Worm (Caenorhabditis elegans) whole organism, L1 larva: ENCODE data around the gene Y11D7A.9.

Experiments
- F16B12.6 ChIP-seq: fragments of 150-350 bp; optimal IDR thresholded peaks from 2 replicates; lab custom pipeline; 2014; ENCODE audit warnings: missing biosample characterization, missing genetic modification characterization
- alr-1 ChIP-seq: fragments of 200-800 bp; sonication (Bioruptor generic); optimal IDR thresholded peaks from 2 replicates; lab custom pipeline; 2018; ENCODE audit warnings: borderline replicate concordance, mild to moderate bottlenecking, missing genetic modification characterization, missing compliant biosample characterization
- aly-2 ChIP-seq: fragments of 150-350 bp; optimal IDR thresholded peaks from 2 replicates; lab custom pipeline; 2014; ENCODE audit warnings: missing biosample characterization, missing genetic modification characterization
- ama-1 ChIP-seq: fragments of 150-350 bp; optimal IDR thresholded peaks from 2 replicates; lab custom pipeline; 2014
- blmp-1 ChIP-seq: fragments of 150-350 bp; optimal IDR thresholded peaks from 2 replicates; lab custom pipeline; 2014; ENCODE audit warnings: missing biosample characterization, missing genetic modification characterization
- ceh-82 ChIP-seq, 3 experiments: fragments of 150-350 bp in 1 of 3; sonication (generic microtip) in 2 of 3; optimal IDR thresholded peaks; 2 replicates each; lab custom pipeline; 2014 to 2017; ENCODE audit warnings: missing biosample characterization in 3 of 3, missing genetic modification characterization in 3 of 3
- ceh-90 ChIP-seq: sonication (generic microtip); optimal IDR thresholded peaks from 2 replicates; lab custom pipeline; 2016; ENCODE audit warnings: missing genetic modification characterization, missing compliant biosample characterization
- dpl-1 ChIP-seq, 3 experiments: fragments of 150-350 bp in 2 of 3; sonication (generic microtip) in 1 of 3; optimal IDR thresholded peaks; 2 replicates each; lab custom pipeline; 2014 to 2017; ENCODE audit warnings: missing biosample characterization in 3 of 3, missing genetic modification characterization in 3 of 3, missing genetic modification reagents in 3 of 3
- dsc-1 ChIP-seq: sonication (generic microtip); optimal IDR thresholded peaks from 2 replicates; lab custom pipeline; 2016; ENCODE audit warnings: mild to moderate bottlenecking, missing genetic modification characterization, missing compliant biosample characterization
- efl-3 ChIP-seq: fragments of 200-800 bp; sonication (Bioruptor generic); optimal IDR thresholded peaks from 2 replicates; lab custom pipeline; 2018; ENCODE audit warnings: mild to moderate bottlenecking, missing genetic modification characterization, missing compliant biosample characterization
- egl-13 ChIP-seq: sonication (generic microtip); optimal IDR thresholded peaks from 2 replicates; lab custom pipeline; 2016; ENCODE audit warnings: missing genotype, missing genetic modification reagents, missing genetic modification characterization, missing compliant biosample characterization
- ets-5 ChIP-seq: fragments of 200-800 bp; sonication (Bioruptor generic); IDR thresholded peaks from 2 replicates; pipeline ENCODE4 v1.3.6; 2022; ENCODE audit warnings: missing genetic modification characterization, missing compliant biosample characterization
- fkh-10 ChIP-seq: sonication (generic microtip); optimal IDR thresholded peaks from 2 replicates; lab custom pipeline; 2017; ENCODE audit warnings: missing biosample characterization, missing genetic modification reagents, missing genetic modification characterization
- hpl-2 ChIP-seq: fragments of 150-350 bp; optimal IDR thresholded peaks from 2 replicates; lab custom pipeline; 2014; ENCODE audit warnings: missing biosample characterization, missing genetic modification reagents, missing genetic modification characterization
- irx-1 ChIP-seq: sonication (generic microtip); optimal IDR thresholded peaks from 2 replicates; lab custom pipeline; 2016; ENCODE audit warnings: missing genetic modification characterization, missing compliant biosample characterization
- jun-1 ChIP-seq: fragments of 150-350 bp; optimal IDR thresholded peaks from 2 replicates; lab custom pipeline; 2014; ENCODE audit warnings: missing biosample characterization, missing genetic modification reagents, missing genetic modification characterization
- lin-14 ChIP-seq: fragments of 200-800 bp; sonication (Bioruptor generic); optimal IDR thresholded peaks from 2 replicates; lab custom pipeline; 2018; ENCODE audit warnings: mild to moderate bottlenecking, missing genetic modification characterization, moderate library complexity, missing compliant biosample characterization
- lir-3 ChIP-seq: sonication (generic microtip); optimal IDR thresholded peaks from 2 replicates; lab custom pipeline; 2016; ENCODE audit warnings: mild to moderate bottlenecking, missing genetic modification characterization, moderate library complexity, missing compliant biosample characterization; ENCODE audit not compliant: poor library complexity
- lsy-2 ChIP-seq, 2 experiments: fragments of 150-350 bp; optimal IDR thresholded peaks; 2 replicates each; lab custom pipeline; 2014; ENCODE audit warnings: missing biosample characterization in 2 of 2, missing genetic modification characterization in 2 of 2
- mab-9 ChIP-seq: fragments of 200-800 bp; sonication (Bioruptor generic); IDR thresholded peaks from 2 replicates; pipeline ENCODE4 v1.3.6; 2022; ENCODE audit warnings: missing genetic modification reagents, missing genetic modification characterization, missing compliant biosample characterization
- mdl-1 ChIP-seq, 2 experiments: fragments of 150-350 bp; optimal IDR thresholded peaks; 2 replicates each; lab custom pipeline; 2014 to 2017; ENCODE audit warnings: missing biosample characterization in 2 of 2, missing genetic modification characterization in 2 of 2, inconsistent platforms in 1 of 2
- nhr-12 ChIP-seq: sonication (generic microtip); optimal IDR thresholded peaks from 2 replicates; lab custom pipeline; 2017; ENCODE audit warnings: missing biosample characterization, missing genetic modification characterization
- nhr-19 ChIP-seq: fragments of 200-800 bp; sonication (Bioruptor generic); conservative IDR thresholded peaks from 2 replicates; pipeline ENCODE4 v1.3.6; 2022; ENCODE audit warnings: missing genetic modification characterization, missing compliant biosample characterization
- nhr-237 ChIP-seq: fragments of 150-350 bp; optimal IDR thresholded peaks from 2 replicates; lab custom pipeline; 2014; ENCODE audit warnings: missing biosample characterization, missing genetic modification characterization
- nhr-28 ChIP-seq: fragments of 150-350 bp; optimal IDR thresholded peaks from 2 replicates; lab custom pipeline; 2014; ENCODE audit warnings: missing biosample characterization, missing genetic modification characterization
- nhr-71 ChIP-seq: sonication (generic microtip); optimal IDR thresholded peaks from 2 replicates; lab custom pipeline; 2016; ENCODE audit warnings: mild to moderate bottlenecking, missing genetic modification characterization, moderate library complexity, missing compliant biosample characterization
- nhr-77 ChIP-seq: fragments of 150-350 bp; optimal IDR thresholded peaks from 2 replicates; lab custom pipeline; 2014; ENCODE audit warnings: missing biosample characterization, missing genetic modification characterization
- nhr-85 ChIP-seq: sonication (generic microtip); peaks from one replicate; lab custom pipeline; 2016; ENCODE audit warnings: missing genetic modification characterization, inconsistent platforms, missing compliant biosample characterization
- pax-3 ChIP-seq: fragments of 200-800 bp; sonication (Bioruptor generic); optimal IDR thresholded peaks from 2 replicates; lab custom pipeline; 2018; ENCODE audit warnings: mild to moderate bottlenecking, missing genetic modification characterization, moderate library complexity, missing compliant biosample characterization
- rnt-1 ChIP-seq: sonication (generic microtip); optimal IDR thresholded peaks from 2 replicates; lab custom pipeline; 2016; ENCODE audit warnings: mild to moderate bottlenecking, missing genetic modification characterization, moderate library complexity, missing compliant biosample characterization
- skn-1 ChIP-seq: fragments of 150-350 bp; optimal IDR thresholded peaks from 2 replicates; lab custom pipeline; 2014; ENCODE audit warnings: missing biosample characterization, missing genetic modification characterization
- snu-23 ChIP-seq: sonication (generic microtip); optimal IDR thresholded peaks from 2 replicates; lab custom pipeline; 2016; ENCODE audit warnings: missing genetic modification characterization, missing compliant biosample characterization
- sox-4 ChIP-seq: sonication (generic microtip); optimal IDR thresholded peaks from 2 replicates; lab custom pipeline; 2016; ENCODE audit warnings: missing genetic modification characterization, missing compliant biosample characterization
- swsn-7 ChIP-seq: sonication (generic microtip); optimal IDR thresholded peaks from 2 replicates; lab custom pipeline; 2016; ENCODE audit warnings: missing genetic modification characterization, missing compliant biosample characterization
- tlp-1 ChIP-seq: fragments of 150-350 bp; optimal IDR thresholded peaks from 2 replicates; lab custom pipeline; 2014; ENCODE audit warnings: missing biosample characterization, missing genetic modification characterization
- unc-130 ChIP-seq: fragments of 150-350 bp; optimal IDR thresholded peaks from 2 replicates; lab custom pipeline; 2017; ENCODE audit warnings: missing biosample characterization, missing genetic modification characterization, inconsistent platforms
- unc-30 ChIP-seq: sonication (generic microtip); optimal IDR thresholded peaks from 2 replicates; lab custom pipeline; 2017; ENCODE audit warnings: missing biosample characterization, missing genetic modification characterization
- unc-98 ChIP-seq: fragments of 200-800 bp; sonication (Bioruptor generic); IDR thresholded peaks from 2 replicates; pipeline ENCODE4 v1.3.6; 2022; ENCODE audit warnings: missing genetic modification characterization, missing compliant biosample characterization
- xbp-1 ChIP-seq: sonication (generic microtip); optimal IDR thresholded peaks from 2 replicates; lab custom pipeline; 2016; ENCODE audit warnings: missing genetic modification characterization, missing compliant biosample characterization
- zip-4 ChIP-seq: fragments of 200-800 bp; sonication (Bioruptor generic); optimal IDR thresholded peaks from 2 replicates; lab custom pipeline; 2018; ENCODE audit warnings: mild to moderate bottlenecking, missing genetic modification characterization, moderate library complexity, missing compliant biosample characterization

Gene Y11D7A.9

ce11 chrIV:9216437-9216836 lies 39.5 kb downstream of the Y11D7A.9 start (continued):
- no peak for TF ChIP-seq ceh-90
- TF ChIP-seq irx-1 (tag; lab: Kevin White, UChicago): peak; percentile 24
- TF ChIP-seq sox-4 (tag; lab: Kevin White, UChicago): no peak
- TF ChIP-seq efl-3 (GFP tag; lab: Kevin White, UChicago): no peak
- no peak for TF ChIP-seq zip-4 (GFP tag; lab: Kevin White, UChicago)
- TF ChIP-seq F16B12.6 (tag; lab: Kevin White, UChicago): no peak
- TF ChIP-seq snu-23 (GFP tag; lab: Kevin White, UChicago): peak; percentile 58
- peak; percentile 38 for TF ChIP-seq fkh-10 (GFP tag; lab: Kevin White, UChicago)
- peak in 1 of 2 experiments; percentile 59 for TF ChIP-seq mdl-1 (tag; optimal IDR thresholded peaks at IDR 0.05; lab: Kevin White, UChicago)
- no peak for TF ChIP-seq tlp-1
- TF ChIP-seq blmp-1 (tag; lab: Kevin White, UChicago): no peak
- TF ChIP-seq unc-130: no peak
- TF ChIP-seq lin-14: peak; percentile 92
- TF ChIP-seq lir-3: peak; percentile 0
- TF ChIP-seq skn-1: peak; percentile 26
- peak; percentile 55 for TF ChIP-seq swsn-7 (tag; lab: Kevin White, UChicago)
- peak; percentile 62 for TF ChIP-seq nhr-85 (tag; lab: Kevin White, UChicago)
- peak; percentile 5 to 22 (median 17) for TF ChIP-seq dpl-1 (GFP tag; optimal IDR thresholded peaks at IDR 0.05; lab: Kevin White, UChicago)
- TF ChIP-seq rnt-1 (tag; lab: Kevin White, UChicago): peak; percentile 36
- TF ChIP-seq nhr-71 (tag; lab: Kevin White, UChicago): peak; percentile 59
- TF ChIP-seq lsy-2 (tag; optimal IDR thresholded peaks at IDR 0.05; lab: Kevin White, UChicago): peak; percentile 10 to 35
- TF ChIP-seq mab-9 (GFP tag; lab: Robert Waterston, UW): peak; percentile 40; the same call in 1 of the 2 replicates
- peak; percentile 33 for TF ChIP-seq xbp-1 (tag; lab: Kevin White, UChicago)

- TF ChIP-seq pax-3 (tag; lab: Kevin White, UChicago): peak; percentile 31
- peak; percentile 33 for TF ChIP-seq lin-14
- TF ChIP-seq unc-98 (GFP tag; lab: Robert Waterston, UW): no peak
- no peak for TF ChIP-seq rnt-1 (tag; lab: Kevin White, UChicago)
- TF ChIP-seq dsc-1: peak; percentile 32
- peak; percentile 27 for TF ChIP-seq egl-13 (tag; lab: Kevin White, UChicago)
- no peak for TF ChIP-seq ceh-82 (tag; optimal IDR thresholded peaks at IDR 0.05; lab: Kevin White, UChicago)
These were observed 40.1 kb downstream of the Y11D7A.9 start for ce11 chrIV:9215824-9216223.

- TF ChIP-seq irx-1 (tag; lab: Kevin White, UChicago) (no peak), pax-3 (tag; lab: Kevin White, UChicago) (no peak), blmp-1 (tag; lab: Kevin White, UChicago) (no peak), nhr-12 (no peak), nhr-28 (tag; lab: Kevin White, UChicago) (no peak), aly-2 (tag; lab: Kevin White, UChicago) (no peak), mab-9 (GFP tag; lab: Robert Waterston, UW) (no peak), nhr-237 (tag; lab: Kevin White, UChicago) (no peak), jun-1 (tag; lab: Kevin White, UChicago) (no peak), nhr-71 (tag; lab: Kevin White, UChicago) (no peak), hpl-2 (GFP tag; lab: Kevin White, UChicago) (no peak), ets-5 (GFP tag; lab: Robert Waterston, UW) (no peak), ama-1 (lab: Kevin White, UChicago) (no peak), nhr-77 (no peak), unc-30 (no peak), ceh-82 (tag; optimal IDR thresholded peaks at IDR 0.05; lab: Kevin White, UChicago) (no peak), alr-1 (tag; lab: Kevin White, UChicago) (no peak), nhr-19 (GFP tag; lab: Robert Waterston, UW) (no peak)
- TF ChIP-seq, all 84 proteins: peak for 0
These were observed 41.1 kb downstream of the Y11D7A.9 start for ce11 chrIV:9214823-9215222.
